Fruit fly (Drosophila melanogaster): ENCODE data around the gene fne.

The fne gene

dm6 chrX:12903099-12903616, 14.1 kb upstream of the fne start, which contains the start of gene Flad1:
TSS of gene Flad1 (minus strand) at chrX:12903516.
- peak; percentile 64 for TF ChIP-seq CG17801 (GFP tag; optimal IDR thresholded peaks at IDR 0.05; ENCODE audit: partially characterized antibody)

- peak; percentile 69 for TF ChIP-seq CG17801 (GFP tag; optimal IDR thresholded peaks at IDR 0.05; ENCODE audit: partially characterized antibody)
Observed at dm6 chrX:12905014-12905900, 12.0 kb upstream of the fne start.

DNA sequence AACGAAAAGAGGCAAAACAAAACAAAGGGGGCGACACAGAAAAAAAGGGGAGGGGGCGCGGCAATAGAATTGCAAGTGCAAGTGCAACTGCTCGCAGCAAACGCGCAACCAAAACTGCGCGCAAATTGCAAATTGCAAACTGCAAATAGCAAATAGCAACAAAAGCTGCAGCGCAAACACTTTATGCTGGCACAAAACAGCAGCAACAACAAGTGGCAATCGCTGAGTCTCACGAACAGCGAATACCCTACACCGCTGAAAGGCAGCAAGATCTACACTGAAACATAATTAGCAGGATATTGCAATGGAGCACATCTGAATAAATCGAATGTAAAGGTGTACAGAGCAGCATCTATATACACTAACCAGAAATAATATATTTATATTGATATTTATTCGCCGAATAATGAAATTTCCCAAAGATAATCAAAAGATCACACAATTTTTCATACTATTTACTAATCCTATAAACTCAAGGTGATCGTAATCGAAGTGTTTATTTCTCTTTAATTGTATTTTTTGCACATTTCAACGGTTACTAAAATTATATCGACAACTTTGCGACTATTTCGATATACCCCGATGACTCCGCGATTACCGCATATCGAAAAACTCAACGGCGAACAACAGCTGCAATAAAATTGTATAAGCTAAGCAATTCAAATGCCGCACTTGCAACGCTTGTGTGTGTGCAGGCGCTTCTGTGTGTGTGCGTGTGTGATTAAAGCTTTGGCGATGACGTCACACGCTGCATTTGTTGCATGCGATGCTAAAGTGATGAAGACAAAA, 11.2 kb upstream of the fne start, which contains the start of gene CG4404:
TSS of gene CG4404 (minus strand) at position 118 of the 789 bp plus-strand sequence.
- peak; percentile 43 for TF ChIP-seq CG17801 (GFP tag; optimal IDR thresholded peaks at IDR 0.05; ENCODE audit: partially characterized antibody)

- TF ChIP-seq CG17801 (GFP tag; optimal IDR thresholded peaks at IDR 0.05; ENCODE audit: partially characterized antibody) = peak; percentile 26
Observed at dm6 chrX:12906914-12907313, 10.4 kb upstream of the fne start, which contains the start of gene mRpL49. TSS of gene mRpL49 (plus strand) at chrX:12907105.

DNA sequence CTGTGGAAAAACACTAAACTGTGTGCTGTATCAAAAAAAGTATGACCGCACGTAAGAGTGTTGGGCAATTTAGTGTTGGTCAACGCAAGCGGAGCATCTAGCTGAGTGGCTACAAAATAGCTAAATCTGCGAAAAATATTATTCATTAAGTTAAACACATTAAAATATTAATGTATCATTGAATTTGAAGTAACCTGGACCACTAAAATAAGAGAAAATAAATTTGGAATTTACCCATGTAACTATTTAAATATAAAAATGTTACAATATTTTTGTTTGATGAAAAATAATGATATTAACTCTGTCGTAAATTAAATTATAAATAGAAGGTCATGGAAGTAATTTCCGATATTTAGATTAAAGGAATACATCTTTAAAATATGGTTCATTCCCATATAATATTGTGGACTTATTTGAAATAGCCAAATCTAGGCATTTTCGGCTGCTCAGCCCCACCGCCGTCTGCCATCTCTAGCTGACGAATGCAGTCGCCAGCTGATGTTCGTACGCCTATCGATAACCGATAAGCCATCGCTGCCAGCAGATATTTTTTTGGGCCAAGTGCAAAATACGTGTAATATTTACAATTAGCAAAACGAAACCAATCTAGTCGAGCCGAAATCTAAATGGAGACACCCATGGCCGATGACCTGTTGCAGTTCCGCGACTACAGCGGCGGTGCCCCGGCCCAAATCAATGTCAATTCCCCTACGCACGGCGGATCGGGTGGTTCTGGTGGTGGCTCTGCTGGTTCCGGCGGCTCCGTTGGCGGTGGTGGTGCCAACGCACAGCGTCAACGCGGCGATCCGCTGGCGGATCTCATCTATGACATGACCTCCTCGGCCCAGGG, 7.5 kb upstream of the fne start, which contains the start of the genes Brms1 and CG4645:
TSS of gene Brms1 (minus strand) at position 46 of the 850 bp plus-strand sequence.
TSS of gene CG4645 (plus strand) at position 377 of the 850 bp plus-strand sequence.
- TF ChIP-seq CG17801 (GFP tag; optimal IDR thresholded peaks at IDR 0.05; ENCODE audit: partially characterized antibody) = peak; percentile 31

dm6 chrX:12913729-12914128, 3.5 kb upstream of the fne start:
- no peak for TF ChIP-seq CG17801 (GFP tag; optimal IDR thresholded peaks at IDR 0.05; ENCODE audit: partially characterized antibody)

dm6 chrX:12919594-12919993, 2.3 kb downstream of the fne start:
- TF ChIP-seq CG17801 (GFP tag; optimal IDR thresholded peaks at IDR 0.05; ENCODE audit: partially characterized antibody) = no peak

dm6 chrX:12922338-12922737, 5.1 kb downstream of the fne start:
- no peak for TF ChIP-seq CG17801 (GFP tag; optimal IDR thresholded peaks at IDR 0.05; ENCODE audit: partially characterized antibody)

- TF ChIP-seq CG17801 (GFP tag; optimal IDR thresholded peaks at IDR 0.05; ENCODE audit: partially characterized antibody) = no peak
Observed at dm6 chrX:12923258-12923901, 6.1 kb downstream of the fne start.

DNA sequence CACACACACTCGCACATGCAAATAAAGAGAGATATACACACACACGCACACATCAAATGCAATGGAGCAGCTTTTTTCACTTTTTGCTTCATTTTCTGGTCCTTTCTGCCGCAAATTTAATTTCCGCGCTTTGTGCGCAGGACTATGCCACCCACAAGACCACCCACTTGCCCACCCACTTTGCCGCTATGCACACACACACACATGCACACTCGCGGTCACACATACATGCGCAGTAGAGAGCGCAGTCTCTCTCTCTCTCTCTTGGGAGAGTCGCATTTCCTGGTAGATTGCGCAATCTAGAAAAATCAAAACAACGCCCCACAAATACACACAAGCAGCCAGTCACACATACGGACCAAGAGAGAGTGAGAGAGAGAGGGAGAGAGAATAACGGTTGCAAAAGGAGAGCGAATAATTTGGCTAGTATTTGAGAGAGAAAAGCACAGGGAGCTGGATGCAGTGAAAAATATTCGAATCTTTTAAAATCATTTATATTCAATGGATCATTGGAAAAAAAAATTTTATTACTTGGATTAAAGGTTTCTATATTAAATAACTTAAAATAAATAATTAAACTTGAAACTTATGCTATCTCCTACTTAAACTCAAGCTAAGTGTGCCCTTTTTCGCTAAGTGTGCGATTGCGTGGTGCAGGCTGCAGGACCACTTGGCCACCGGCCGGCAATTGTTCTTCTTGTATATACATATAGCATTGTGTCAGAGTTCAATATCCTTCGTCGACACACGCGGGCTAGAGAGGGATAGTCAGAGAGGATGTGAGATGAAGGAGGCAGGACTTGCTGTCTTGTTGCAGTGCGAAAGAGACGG, 8.4 kb downstream of the fne start:
- no peak for TF ChIP-seq CG17801 (GFP tag; optimal IDR thresholded peaks at IDR 0.05; ENCODE audit: partially characterized antibody)

dm6 chrX:12927612-12928011, 10.3 kb downstream of the fne start:
- TF ChIP-seq CG17801 (GFP tag; optimal IDR thresholded peaks at IDR 0.05; ENCODE audit: partially characterized antibody) = no peak

dm6 chrX:12929817-12930216, 12.5 kb downstream of the fne start:
- no peak for TF ChIP-seq CG17801 (GFP tag; optimal IDR thresholded peaks at IDR 0.05; ENCODE audit: partially characterized antibody)
